Fruit fly (Drosophila melanogaster) whole organism, wandering third instar larva: ENCODE results near the gene Rpn3.

Experiments used
- sage ChIP-seq: fragments of 200-800 bp; sonication (Bioruptor generic); optimal IDR thresholded peaks from 2 replicates; lab custom pipeline; 2016; ENCODE audit warnings: missing biosample characterization, mild to moderate bottlenecking, missing genetic modification characterization
- sv ChIP-seq: fragments of 200-800 bp; sonication (Bioruptor generic); optimal IDR thresholded peaks from 3 replicates; lab custom pipeline; 2016; ENCODE audit warnings: missing biosample characterization, missing genetic modification characterization
- woc ChIP-seq: sonication (Bioruptor generic); optimal IDR thresholded peaks from 2 replicates; lab custom pipeline; 2016; ENCODE audit warnings: missing biosample characterization, mild to moderate bottlenecking, missing genetic modification characterization

DNA sequence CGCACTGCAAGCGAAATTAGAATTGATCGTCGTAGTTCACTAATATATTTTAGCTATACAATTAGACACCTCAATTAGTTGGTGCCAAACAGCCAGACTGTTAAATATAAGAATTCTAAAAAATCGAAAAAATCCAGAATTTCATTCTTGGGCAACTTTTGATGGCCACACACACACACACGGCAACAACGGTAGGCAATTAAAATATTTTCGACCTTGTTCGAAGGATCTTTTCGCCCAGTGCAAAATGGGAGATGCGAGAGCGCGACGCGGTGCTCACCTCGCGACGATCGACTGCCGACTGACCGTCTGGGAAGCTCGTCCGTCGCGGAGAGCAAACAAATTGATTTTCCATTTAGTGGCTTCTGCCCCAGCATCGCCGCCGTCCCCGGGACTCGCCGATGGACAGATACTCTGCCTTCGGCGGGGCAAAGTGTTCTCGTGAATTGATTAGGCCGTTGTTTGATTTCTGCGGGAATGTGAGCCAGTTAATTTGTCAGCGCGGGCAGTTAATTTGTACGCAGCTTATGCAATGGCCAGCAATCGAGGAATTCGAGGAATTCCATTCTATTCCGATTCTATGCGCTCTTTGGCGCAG, 18.1 kb downstream of the Rpn3 start, which contains the start of gene CG10702:
- TF ChIP-seq woc (GFP tag; lab: Kevin White, UChicago) (peak; percentile 45), sage (GFP tag; lab: Kevin White, UChicago) (no peak), sv (GFP tag; lab: Kevin White, UChicago) (no peak)
